Worm (Caenorhabditis elegans): ENCODE data around the gene C36C5.4.

DNA sequence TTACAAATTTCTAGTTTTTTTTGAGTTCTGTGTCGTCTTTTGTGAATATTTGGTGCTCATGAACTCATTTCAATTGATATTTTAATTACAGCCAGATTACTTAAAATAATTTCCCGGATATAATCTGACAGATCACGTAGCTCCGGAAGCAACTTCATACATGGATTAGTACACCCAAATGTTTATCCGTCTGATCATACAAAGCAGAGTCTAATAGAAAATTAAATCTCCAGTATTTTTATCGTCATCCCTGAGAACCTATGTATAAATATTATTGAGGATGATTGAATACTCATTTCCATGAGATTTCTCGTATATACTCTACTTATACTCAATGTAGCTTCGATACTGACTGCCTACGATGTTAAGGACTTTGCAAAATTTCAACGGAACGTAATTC, 41.4 kb upstream of the C36C5.4 start, which contains the start of gene Y73C8C.12:
- no peak for TF ChIP-seq ZK546.5 (tag; optimal IDR thresholded peaks at IDR 0.05)
- TF ChIP-seq hmg-1.1 (GFP tag; IDR thresholded peaks at IDR 0.05): no peak
- TF ChIP-seq skn-1 (tag; optimal IDR thresholded peaks at IDR 0.05): no peak
- TF ChIP-seq ceh-62 (tag; optimal IDR thresholded peaks at IDR 0.05): no peak
- no peak for TF ChIP-seq snpc-4 (tag; optimal IDR thresholded peaks at IDR 0.05)
- no peak for TF ChIP-seq nhr-25 (tag; optimal IDR thresholded peaks at IDR 0.05; ENCODE audit: borderline replicate concordance, insufficient read depth)
- TF ChIP-seq ceh-82 (tag; optimal IDR thresholded peaks at IDR 0.05): no peak
- no peak for TF ChIP-seq unc-62 (GFP tag; optimal IDR thresholded peaks at IDR 0.05 in 1 of 2)
- TF ChIP-seq unc-62 (tag; optimal IDR thresholded peaks at IDR 0.05): no peak
- TF ChIP-seq pqm-1 (tag; optimal IDR thresholded peaks at IDR 0.05): no peak
- no peak for TF ChIP-seq lin-13 (GFP tag; optimal IDR thresholded peaks at IDR 0.05)
- TF ChIP-seq ces-1 (GFP tag; optimal IDR thresholded peaks at IDR 0.05): no peak

Measured in whole organism, L4 larva.